Fruit fly (Drosophila melanogaster) whole organism, embryonic: Measurements from ENCODE around the gene kdn.
A peak's percentile ranks its signal among the peaks of the same experiment; 100 is the strongest.

ENCODE experiments used
- Abd-B ChIP-seq: fragments of 200-800 bp; sonication (Bioruptor generic); optimal IDR thresholded peaks from 2 replicates; lab custom pipeline; 2018; ENCODE audit warnings: missing biosample characterization, mild to moderate bottlenecking, missing genetic modification characterization, moderate library complexity
- CG11398 ChIP-seq: fragments of 200-800 bp; sonication (Bioruptor generic); optimal IDR thresholded peaks from 2 replicates; lab custom pipeline; 2016; ENCODE audit warnings: missing biosample characterization, missing genetic modification characterization
- CG15479 ChIP-seq: fragments of 200-800 bp; sonication (Bioruptor generic); optimal IDR thresholded peaks from 3 replicates; lab custom pipeline; 2019; ENCODE audit warnings: missing biosample characterization, mild to moderate bottlenecking, missing genetic modification characterization, moderate library complexity
- CG17359 ChIP-seq: fragments of 200-800 bp; sonication (Bioruptor generic); optimal IDR thresholded peaks from 3 replicates; lab custom pipeline; 2018; ENCODE audit warnings: missing biosample characterization, mild to moderate bottlenecking, missing genetic modification characterization, moderate library complexity
- CG17612 ChIP-seq: fragments of 200-800 bp; sonication (Bioruptor generic); IDR thresholded peaks from 2 replicates; pipeline ENCODE4 v1.3.6; 2022; ENCODE audit warnings: missing biosample characterization, missing genetic modification characterization
- CG2116 ChIP-seq: fragments of 200-800 bp; sonication (Bioruptor generic); optimal IDR thresholded peaks from 3 replicates; lab custom pipeline; 2018; ENCODE audit warnings: missing biosample characterization, mild to moderate bottlenecking, missing genetic modification characterization
- CG3163 ChIP-seq: fragments of 200-800 bp; sonication (Bioruptor generic); optimal IDR thresholded peaks from 3 replicates; lab custom pipeline; 2016; ENCODE audit warnings: missing biosample characterization, missing genetic modification characterization
- CG32767 ChIP-seq: fragments of 200-800 bp; sonication (Bioruptor generic); IDR thresholded peaks from 2 replicates; pipeline ENCODE4 v1.3.6; 2022; ENCODE audit warnings: missing biosample characterization, missing genetic modification characterization
- CG34376 ChIP-seq: fragments of 200-800 bp; sonication (Bioruptor generic); optimal IDR thresholded peaks from 2 replicates; lab custom pipeline; 2018; ENCODE audit warnings: missing biosample characterization, mild to moderate bottlenecking, missing genetic modification characterization
- CG3847 ChIP-seq: fragments of 200-800 bp; sonication (Bioruptor generic); IDR thresholded peaks from 2 replicates; pipeline ENCODE4 v1.3.6; 2022; ENCODE audit warnings: missing biosample characterization, missing genetic modification characterization
- CG4360 ChIP-seq: fragments of 200-800 bp; sonication (Bioruptor generic); IDR thresholded peaks from 2 replicates; pipeline ENCODE4 v1.3.6; 2022; ENCODE audit warnings: missing biosample characterization, missing genetic modification characterization
- CG4854 ChIP-seq: fragments of 200-800 bp; sonication (Bioruptor generic); optimal IDR thresholded peaks from 2 replicates; lab custom pipeline; 2016; ENCODE audit warnings: missing biosample characterization, missing genetic modification characterization, inconsistent platforms
- CG8290 ChIP-seq, 3 experiments: fragments of 200-800 bp; sonication (Bioruptor generic); optimal IDR thresholded peaks; 2 replicates each; lab custom pipeline; 2016 to 2019; ENCODE audit warnings: missing biosample characterization in 3 of 3, missing genetic modification characterization in 3 of 3, mild to moderate bottlenecking in 2 of 3, moderate library complexity in 1 of 3
- CG9817 ChIP-seq: fragments of 200-800 bp; sonication (Bioruptor generic); optimal IDR thresholded peaks from 2 replicates; lab custom pipeline; 2018; ENCODE audit warnings: missing biosample characterization, mild to moderate bottlenecking, missing genetic modification characterization, moderate library complexity
- CTCF ChIP-seq: fragments of 200-800 bp; sonication (Bioruptor generic); optimal IDR thresholded peaks from 2 replicates; lab custom pipeline; 2017; ENCODE audit warnings: missing biosample characterization, mild to moderate bottlenecking, missing genetic modification characterization, moderate library complexity
- D19A ChIP-seq: fragments of 200-800 bp; optimal IDR thresholded peaks from 3 replicates; lab custom pipeline; 2019; ENCODE audit warnings: missing biosample characterization, mild to moderate bottlenecking, missing genetic modification characterization, moderate library complexity
- Dp ChIP-seq: fragments of 200-800 bp; sonication (Bioruptor generic); optimal IDR thresholded peaks from 2 replicates; lab custom pipeline; 2018; ENCODE audit warnings: missing biosample characterization, mild to moderate bottlenecking, missing genetic modification characterization, moderate library complexity
- Elba2 ChIP-seq: fragments of 200-800 bp; sonication (Bioruptor generic); optimal IDR thresholded peaks from 3 replicates; lab custom pipeline; 2016; ENCODE audit warnings: missing biosample characterization, missing genetic modification characterization
- MTF-1 ChIP-seq: fragments of 200-800 bp; sonication (Bioruptor generic); optimal IDR thresholded peaks from 2 replicates; lab custom pipeline; 2018; ENCODE audit warnings: missing biosample characterization, mild to moderate bottlenecking, missing genetic modification characterization, borderline replicate concordance
- Pdp1 ChIP-seq, 2 experiments: fragments of 200-800 bp; sonication (Bioruptor generic); optimal IDR thresholded peaks; 3 replicates each; lab custom pipeline; 2016; ENCODE audit warnings: missing biosample characterization in 2 of 2, missing genetic modification characterization in 2 of 2, mild to moderate bottlenecking in 1 of 2, moderate library complexity in 1 of 2
- Trl ChIP-seq, 3 experiments: fragments of >200 bp in 2 of 3; fragments of 200-800 bp in 1 of 3; sonication (Bioruptor generic) in 1 of 3; optimal IDR thresholded peaks; 2 replicates in 1 of 3; 3 replicates in 2 of 3; lab custom pipeline; 2016 to 2017; ENCODE audit warnings: missing biosample characterization in 1 of 3, missing genetic modification characterization in 1 of 3
- abd-A ChIP-seq: fragments of 200-800 bp; sonication (Bioruptor generic); optimal IDR thresholded peaks from 3 replicates; lab custom pipeline; 2019; ENCODE audit warnings: missing biosample characterization, mild to moderate bottlenecking, missing genetic modification characterization, moderate library complexity
- bigmax ChIP-seq: fragments of 200-800 bp; sonication (Bioruptor generic); optimal IDR thresholded peaks from 2 replicates; lab custom pipeline; 2018; ENCODE audit warnings: missing biosample characterization, mild to moderate bottlenecking, missing genetic modification characterization
- bsh ChIP-seq, 2 experiments: fragments of 200-800 bp; sonication (Bioruptor generic); optimal IDR thresholded peaks; 2 replicates each; lab custom pipeline; 2017 to 2018; ENCODE audit warnings: mild to moderate bottlenecking in 2 of 2, missing biosample characterization in 2 of 2, missing genetic modification characterization in 2 of 2, moderate library complexity in 1 of 2
- cg ChIP-seq: fragments of 200-800 bp; sonication (Bioruptor generic); optimal IDR thresholded peaks from 3 replicates; lab custom pipeline; 2019; ENCODE audit warnings: missing biosample characterization, mild to moderate bottlenecking, missing genetic modification characterization, moderate library complexity
- chinmo ChIP-seq: fragments of 200-800 bp; sonication (Bioruptor generic); IDR thresholded peaks from 4 replicates; pipeline ENCODE4 v1.3.6; 2022; ENCODE audit warnings: missing biosample characterization, missing genetic modification characterization; ENCODE audit not compliant: partially characterized antibody
- dimm ChIP-seq: fragments of 200-800 bp; sonication (Bioruptor generic); IDR thresholded peaks from 2 replicates; pipeline ENCODE4 v1.3.6; 2022; ENCODE audit warnings: missing biosample characterization, missing genetic modification characterization
- inv ChIP-seq: fragments of 200-800 bp; sonication (Bioruptor generic); IDR thresholded peaks from 2 replicates; pipeline ENCODE4 v1.3.6; 2022; ENCODE audit warnings: missing biosample characterization, missing genetic modification characterization; ENCODE audit not compliant: partially characterized antibody
- jing ChIP-seq: fragments of 200-800 bp; sonication (Bioruptor generic); optimal IDR thresholded peaks from 2 replicates; lab custom pipeline; 2018; ENCODE audit warnings: missing biosample characterization, mild to moderate bottlenecking, missing genetic modification characterization
- ken ChIP-seq: fragments of 200-800 bp; sonication (Bioruptor generic); IDR thresholded peaks from 3 replicates; pipeline ENCODE4 v1.3.6; 2022; ENCODE audit warnings: missing biosample characterization, missing genetic modification characterization
- lbe ChIP-seq: fragments of 200-800 bp; sonication (Bioruptor generic); optimal IDR thresholded peaks from 2 replicates; lab custom pipeline; 2016; ENCODE audit warnings: missing biosample characterization, mild to moderate bottlenecking, missing genetic modification characterization
- odd ChIP-seq: fragments of 200-800 bp; sonication (Bioruptor generic); optimal IDR thresholded peaks from 2 replicates; lab custom pipeline; 2017; ENCODE audit warnings: missing biosample characterization, mild to moderate bottlenecking, missing genetic modification characterization
- onecut ChIP-seq: fragments of 200-800 bp; sonication (Bioruptor generic); IDR thresholded peaks from 2 replicates; pipeline ENCODE4 v1.3.6; 2022; ENCODE audit warnings: missing biosample characterization, missing genetic modification characterization
- org-1 ChIP-seq: fragments of 200-800 bp; sonication (Bioruptor generic); optimal IDR thresholded peaks from 2 replicates; lab custom pipeline; 2017; ENCODE audit warnings: missing biosample characterization, missing genetic modification characterization
- pfk ChIP-seq: fragments of 200-800 bp; sonication (Bioruptor generic); optimal IDR thresholded peaks from 2 replicates; lab custom pipeline; 2018; ENCODE audit warnings: missing biosample characterization, mild to moderate bottlenecking, missing genetic modification characterization, moderate library complexity
- pros ChIP-seq: fragments of 200-800 bp; sonication (Bioruptor generic); optimal IDR thresholded peaks from 3 replicates; lab custom pipeline; 2019; ENCODE audit warnings: missing biosample characterization, mild to moderate bottlenecking, missing genetic modification characterization, moderate library complexity
- repo ChIP-seq: fragments of 200-800 bp; sonication (Bioruptor generic); optimal IDR thresholded peaks from 2 replicates; lab custom pipeline; 2016; ENCODE audit warnings: missing biosample characterization, missing genetic modification characterization
- sens ChIP-seq: fragments of 200-800 bp; sonication (Bioruptor generic); peaks from one replicate; lab custom pipeline; 2016; ENCODE audit warnings: missing biosample characterization, missing genetic modification characterization
- sob ChIP-seq: fragments of 200-800 bp; sonication (Bioruptor generic); IDR thresholded peaks from 2 replicates; pipeline ENCODE4 v1.3.6; 2022; ENCODE audit warnings: missing biosample characterization, missing genetic modification characterization
- sqz ChIP-seq: fragments of 200-800 bp; sonication (Bioruptor generic); optimal IDR thresholded peaks from 3 replicates; lab custom pipeline; 2018; ENCODE audit warnings: missing biosample characterization, mild to moderate bottlenecking, missing genetic modification characterization
- vfl ChIP-seq: fragments of 200-800 bp; sonication (Bioruptor generic); optimal IDR thresholded peaks from 2 replicates; lab custom pipeline; 2016; ENCODE audit warnings: missing biosample characterization, missing genetic modification characterization
- yki ChIP-seq: fragments of >200 bp; optimal IDR thresholded peaks from 3 replicates; lab custom pipeline; 2018

kdn gene

dm6 chrX:6351917-6352768 lies 1.7 kb downstream of the kdn start (continued):
- TF ChIP-seq repo (peak; percentile 13), jing (GFP tag; lab: Kevin White, UChicago) (no peak), abd-A (tag; lab: Kevin White, UChicago) (no peak), CG34376 (GFP tag; lab: Kevin White, UChicago) (peak; percentile 50), Dp (GFP tag; lab: Kevin White, UChicago) (peak; percentile 83), org-1 (no peak), Elba2 (GFP tag; lab: Kevin White, UChicago) (no peak), CG17359 (tag; lab: Kevin White, UChicago) (no peak)

- TF ChIP-seq inv (no peak), odd (GFP tag; lab: Kevin White, UChicago) (no peak), CG11398 (GFP tag; lab: Kevin White, UChicago) (no peak), sob (GFP tag; lab: Robert Waterston, UW) (no peak), pros (peak; percentile 36), CTCF (GFP tag; lab: Kevin White, UChicago) (no peak), MTF-1 (no peak), CG3163 (GFP tag; lab: Kevin White, UChicago) (peak; percentile 33), CG2116 (no peak), yki (peak; percentile 59), ken (GFP tag; lab: Robert Waterston, UW) (no peak), pfk (peak; percentile 66), bsh (GFP tag; optimal IDR thresholded peaks at IDR 0.05; lab: Kevin White, UChicago) (no peak), vfl (GFP tag; lab: Kevin White, UChicago) (peak; percentile 12), CG9817 (tag; lab: Kevin White, UChicago) (no peak), sens (GFP tag; lab: Kevin White, UChicago) (peak; percentile 47), lbe (GFP tag; lab: Kevin White, UChicago) (peak; percentile 17), Abd-B (no peak), sqz (GFP tag; lab: Kevin White, UChicago) (peak; percentile 76), Pdp1 (GFP tag; optimal IDR thresholded peaks at IDR 0.05; lab: Kevin White, UChicago) (peak in 1 of 2 experiments; percentile 93), dimm (GFP tag; lab: Robert Waterston, UW) (no peak), Trl (optimal IDR thresholded peaks at IDR 0.05; lab: Kevin White, UChicago) (peak; percentile 87), Trl (GFP tag; optimal IDR thresholded peaks at IDR 0.05; lab: Kevin White, UChicago) (no peak), onecut (GFP tag; lab: Robert Waterston, UW) (peak; percentile 87; the same call in 1 of the 2 replicates), bigmax (GFP tag; lab: Kevin White, UChicago) (no peak), CG17612 (GFP tag; lab: Robert Waterston, UW) (no peak), CG4854 (GFP tag; lab: Kevin White, UChicago) (no peak), CG8290 (GFP tag; optimal IDR thresholded peaks at IDR 0.05; lab: Kevin White, UChicago) (no peak), CG8290 (tag; optimal IDR thresholded peaks at IDR 0.05; lab: Kevin White, UChicago) (peak in 1 of 2 experiments; percentile 42), CG32767 (GFP tag; lab: Robert Waterston, UW) (no peak), cg (GFP tag; lab: Kevin White, UChicago) (peak; percentile 54), CG4360 (GFP tag; lab: Robert Waterston, UW) (peak; percentile 85), CG15479 (peak; percentile 26), CG3847 (no peak), chinmo (GFP tag; lab: Robert Waterston, UW) (0 out of 4 replicates have a peak, but pooled peaks have one; percentile 41), D19A (tag; lab: Kevin White, UChicago) (no peak)
Measured at dm6 chrX:6352769-6353612, 2.6 kb downstream of the kdn start.
